Fruit fly (Drosophila melanogaster): ENCODE data around the gene CG14104.

DNA sequence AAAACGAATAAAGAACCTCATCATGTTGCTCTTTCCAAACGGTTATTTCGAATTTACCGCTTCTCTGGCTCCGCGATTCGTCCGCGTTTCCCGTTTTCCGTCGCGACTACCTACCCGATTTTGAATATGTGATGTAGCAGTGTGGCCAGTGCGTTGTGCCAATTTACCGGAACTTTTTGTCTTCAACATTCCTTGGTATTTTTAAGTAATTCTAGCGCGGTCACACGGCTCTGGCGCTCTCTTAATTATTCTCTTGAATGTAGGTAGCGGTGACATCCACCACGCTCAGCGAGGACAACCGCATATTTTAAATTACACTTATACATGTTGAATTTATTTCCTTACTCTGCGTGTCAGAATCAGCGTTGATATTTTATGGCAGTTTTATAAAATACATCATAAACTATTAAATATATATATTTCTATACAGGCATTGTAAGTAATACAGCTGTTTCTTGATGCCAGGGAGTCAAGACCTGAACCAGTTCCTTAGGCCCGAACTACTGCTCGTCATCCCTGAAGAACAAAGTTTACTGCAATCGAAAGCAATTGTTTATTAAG, 13.5 kb downstream of the CG14104 start, which contains the start of the genes CG42637, Gyc76C and SREBP:
- TF ChIP-seq Lpt (GFP tag; optimal IDR thresholded peaks at IDR 0.05) = no peak
- TF ChIP-seq CG6276 (GFP tag; optimal IDR thresholded peaks at IDR 0.05) = no peak
- no peak for TF ChIP-seq svp (GFP tag)
- TF ChIP-seq Sox15 (GFP tag; optimal IDR thresholded peaks at IDR 0.05) = no peak
- TF ChIP-seq Hr39 (GFP tag; optimal IDR thresholded peaks at IDR 0.05) = no peak
- no peak for TF ChIP-seq CG32006 (GFP tag; optimal IDR thresholded peaks at IDR 0.05)
- no peak for TF ChIP-seq Hr4 (GFP tag; optimal IDR thresholded peaks at IDR 0.05)
- no peak for TF ChIP-seq CG6808 (GFP tag; optimal IDR thresholded peaks at IDR 0.05)
- TF ChIP-seq Ets96B (tag; optimal IDR thresholded peaks at IDR 0.05) = no peak
- TF ChIP-seq achi (GFP tag; optimal IDR thresholded peaks at IDR 0.05) = no peak
- no peak for TF ChIP-seq CG8319 (GFP tag; optimal IDR thresholded peaks at IDR 0.05)
- TF ChIP-seq Hr38 (GFP tag; optimal IDR thresholded peaks at IDR 0.05) = no peak
- TF ChIP-seq Eip75B (GFP tag; optimal IDR thresholded peaks at IDR 0.05) = no peak
